Fruit fly (Drosophila melanogaster): ENCODE results near the gene CG4374.

- TF ChIP-seq pan (optimal IDR thresholded peaks at IDR 0.05): no peak
- TF ChIP-seq foxo (GFP tag; optimal IDR thresholded peaks at IDR 0.05): no peak
- no peak for TF ChIP-seq sv (GFP tag; optimal IDR thresholded peaks at IDR 0.05)
- no peak for TF ChIP-seq Myc (optimal IDR thresholded peaks at IDR 0.05)
- no peak for TF ChIP-seq rgr (GFP tag; optimal IDR thresholded peaks at IDR 0.05)
- TF ChIP-seq Abd-B (GFP tag; optimal IDR thresholded peaks at IDR 0.05): no peak
- no peak for TF ChIP-seq Hnf4 (GFP tag; optimal IDR thresholded peaks at IDR 0.05)
- no peak for TF ChIP-seq jim (GFP tag; optimal IDR thresholded peaks at IDR 0.05)
- TF ChIP-seq Hr78 (GFP tag; optimal IDR thresholded peaks at IDR 0.05): no peak
- TF ChIP-seq Hr83 (GFP tag; optimal IDR thresholded peaks at IDR 0.05; ENCODE audit: poor library complexity, severe bottlenecking): no peak
- no peak for TF ChIP-seq Mio (GFP tag; optimal IDR thresholded peaks at IDR 0.05)
- TF ChIP-seq ey (GFP tag; optimal IDR thresholded peaks at IDR 0.05): no peak
- no peak for TF ChIP-seq psq (GFP tag; optimal IDR thresholded peaks at IDR 0.05)
- no peak for TF ChIP-seq br (GFP tag; optimal IDR thresholded peaks at IDR 0.05)
Observed at dm6 chr3R:23497241-23497640, 25.2 kb upstream of the CG4374 start.

All from whole organism, wandering third instar larva.